ENCODE assay signal across 5 fruit fly cellular contexts in genomic region chr3R:27928984-27929924, dm6.
TF ChIP-seq lines count a peak whose summit lies in the region.

No protein-coding gene starts in this region.

- no peak for TF ChIP-seq CTCF in whole organism, embryonic (GFP tag; optimal IDR thresholded peaks at IDR 0.05; lab: Kevin White, UChicago)

TF ChIP-seq in whole organism, adult, 20 proteins besides CTCF, POLR2A, EP300 and RAD21:
- TF ChIP-seq Mnt (GFP tag; optimal IDR thresholded peaks at IDR 0.05; lab: Kevin White, UChicago) (peak; percentile 10), CG11617 (GFP tag; optimal IDR thresholded peaks at IDR 0.05; lab: Kevin White, UChicago) (peak; percentile 12), CG14711 (tag; optimal IDR thresholded peaks at IDR 0.05; lab: Kevin White, UChicago) (no peak), cnc (optimal IDR thresholded peaks at IDR 0.05; lab: Kevin White, UChicago) (no peak), toe (GFP tag; optimal IDR thresholded peaks at IDR 0.05; lab: Kevin White, UChicago) (no peak), pad (GFP tag; optimal IDR thresholded peaks at IDR 0.05; lab: Kevin White, UChicago) (peak; percentile 9), cic (GFP tag; optimal IDR thresholded peaks at IDR 0.05; lab: Kevin White, UChicago) (peak; percentile 97), CG5204 (GFP tag; optimal IDR thresholded peaks at IDR 0.05; lab: Kevin White, UChicago) (no peak), Hr96 (GFP tag; optimal IDR thresholded peaks at IDR 0.05; lab: Kevin White, UChicago) (peak; percentile 13), tj (GFP tag; optimal IDR thresholded peaks at IDR 0.05; lab: Kevin White, UChicago) (peak; percentile 44)

TF ChIP-seq in whole organism, embryonic, 481 proteins besides CTCF, POLR2A, EP300 and RAD21 (continues in another document):
- TF ChIP-seq Sry-δ (GFP tag; optimal IDR thresholded peaks at IDR 0.05; lab: Kevin White, UChicago): peak; percentile 12
- no peak for TF ChIP-seq Elba2 (GFP tag; optimal IDR thresholded peaks at IDR 0.05; lab: Kevin White, UChicago)
- no peak for TF ChIP-seq CG9932 (GFP tag; IDR thresholded peaks at IDR 0.05; lab: Robert Waterston, UW)
- no peak for TF ChIP-seq knrl (GFP tag; IDR thresholded peaks at IDR 0.05; lab: Robert Waterston, UW; ENCODE audit: partially characterized antibody)
- TF ChIP-seq Dref (GFP tag; IDR thresholded peaks at IDR 0.05; lab: Robert Waterston, UW): peak; percentile 59
- no peak for TF ChIP-seq ac (GFP tag; optimal IDR thresholded peaks at IDR 0.05; lab: Kevin White, UChicago)
- peak; percentile 29 for TF ChIP-seq Myb (GFP tag; optimal IDR thresholded peaks at IDR 0.05; lab: Kevin White, UChicago)
- TF ChIP-seq CG1024 (GFP tag; IDR thresholded peaks at IDR 0.05; lab: Robert Waterston, UW): no peak
- no peak for TF ChIP-seq CG9215 (GFP tag; IDR thresholded peaks at IDR 0.05; lab: Robert Waterston, UW)
- no peak for TF ChIP-seq mld (GFP tag; IDR thresholded peaks at IDR 0.05; lab: Robert Waterston, UW; ENCODE audit: partially characterized antibody)
- TF ChIP-seq CG12155 (GFP tag; optimal IDR thresholded peaks at IDR 0.05; lab: Kevin White, UChicago): no peak
- TF ChIP-seq Bgb (GFP tag; IDR thresholded peaks at IDR 0.05; lab: Robert Waterston, UW; ENCODE audit: partially characterized antibody): 0 out of 2 replicates have a peak, but pooled peaks have one; percentile 12
- peak; percentile 63 for TF ChIP-seq CG34376 (GFP tag; optimal IDR thresholded peaks at IDR 0.05; lab: Kevin White, UChicago)
- peak; percentile 34 for TF ChIP-seq BEAF-32 (GFP tag; optimal IDR thresholded peaks at IDR 0.05; lab: Kevin White, UChicago)
- no peak for TF ChIP-seq cg (GFP tag; optimal IDR thresholded peaks at IDR 0.05; lab: Kevin White, UChicago)
- TF ChIP-seq CG9437 (GFP tag; optimal IDR thresholded peaks at IDR 0.05; lab: Kevin White, UChicago): no peak
- TF ChIP-seq amos (GFP tag; IDR thresholded peaks at IDR 0.05; lab: Robert Waterston, UW; ENCODE audit: partially characterized antibody): 0 out of 2 replicates have a peak, but pooled peaks have one; percentile 9
- 0 out of 2 replicates have a peak, but pooled peaks have one; percentile 16 for TF ChIP-seq unc-4 (GFP tag; IDR thresholded peaks at IDR 0.05; lab: Robert Waterston, UW; ENCODE audit: partially characterized antibody)

TF ChIP-seq in whole organism, prepupa, 60 proteins besides CTCF, POLR2A, EP300 and RAD21:
- peak; percentile 71 for TF ChIP-seq Eip93F (GFP tag; optimal IDR thresholded peaks at IDR 0.05; lab: Kevin White, UChicago)
- TF ChIP-seq CG11762 (GFP tag; optimal IDR thresholded peaks at IDR 0.05; lab: Kevin White, UChicago; ENCODE audit: insufficient read depth): no peak
- TF ChIP-seq Eip78C (GFP tag; lab: Kevin White, UChicago): peak; percentile 13
- TF ChIP-seq CG15336 (GFP tag; IDR thresholded peaks at IDR 0.05; lab: Robert Waterston, UW): no peak
- no peak for TF ChIP-seq spab (GFP tag; optimal IDR thresholded peaks at IDR 0.05; lab: Kevin White, UChicago)
- no peak for TF ChIP-seq CG10669 (GFP tag; optimal IDR thresholded peaks at IDR 0.05; lab: Kevin White, UChicago)
- no peak for TF ChIP-seq fd85E (GFP tag; optimal IDR thresholded peaks at IDR 0.05; lab: Kevin White, UChicago)
- TF ChIP-seq CG4318 (GFP tag; optimal IDR thresholded peaks at IDR 0.05; lab: Kevin White, UChicago): no peak
- no peak for TF ChIP-seq CG10631 (GFP tag; optimal IDR thresholded peaks at IDR 0.05; lab: Kevin White, UChicago)
- no peak for TF ChIP-seq Sox14 (GFP tag; optimal IDR thresholded peaks at IDR 0.05; lab: Kevin White, UChicago)
- peak; percentile 42 for TF ChIP-seq CG16779 (tag; optimal IDR thresholded peaks at IDR 0.05; lab: Kevin White, UChicago)
- peak; percentile 13 for TF ChIP-seq CG6276 (GFP tag; optimal IDR thresholded peaks at IDR 0.05; lab: Kevin White, UChicago)
- no peak for TF ChIP-seq CG6163 (GFP tag; IDR thresholded peaks at IDR 0.05; lab: Robert Waterston, UW)
- no peak for TF ChIP-seq achi (GFP tag; optimal IDR thresholded peaks at IDR 0.05; lab: Kevin White, UChicago)
- TF ChIP-seq ss (GFP tag; optimal IDR thresholded peaks at IDR 0.05; lab: Kevin White, UChicago): peak in 1 of 2 experiments; percentile 16
- no peak for TF ChIP-seq CG11294 (GFP tag; IDR thresholded peaks at IDR 0.05; lab: Robert Waterston, UW)
- no peak for TF ChIP-seq dac (GFP tag; optimal IDR thresholded peaks at IDR 0.05; lab: Kevin White, UChicago)
- TF ChIP-seq CG6854 (GFP tag; optimal IDR thresholded peaks at IDR 0.05; lab: Kevin White, UChicago): peak; percentile 1
- no peak for TF ChIP-seq Lpt (GFP tag; optimal IDR thresholded peaks at IDR 0.05; lab: Kevin White, UChicago)
- TF ChIP-seq vri (GFP tag; optimal IDR thresholded peaks at IDR 0.05; lab: Kevin White, UChicago): peak; percentile 91
- TF ChIP-seq svp (GFP tag; lab: Kevin White, UChicago): peak; percentile 87
- no peak for TF ChIP-seq CG32006 (GFP tag; optimal IDR thresholded peaks at IDR 0.05; lab: Kevin White, UChicago)
- TF ChIP-seq fd59A (GFP tag; optimal IDR thresholded peaks at IDR 0.05; lab: Kevin White, UChicago): no peak

TF ChIP-seq in whole organism, pupa, 21 proteins besides CTCF, POLR2A, EP300 and RAD21:
- TF ChIP-seq CG4496 (GFP tag; IDR thresholded peaks at IDR 0.05; lab: Robert Waterston, UW) (0 out of 3 replicates have a peak, but pooled peaks have one; percentile 18), gl (tag; optimal IDR thresholded peaks at IDR 0.05; lab: Kevin White, UChicago) (peak; percentile 17), EcR (GFP tag; optimal IDR thresholded peaks at IDR 0.05; lab: Kevin White, UChicago) (peak; percentile 58), CG12605 (GFP tag; IDR thresholded peaks at IDR 0.05; lab: Robert Waterston, UW) (no peak), rn (GFP tag; IDR thresholded peaks at IDR 0.05; lab: Robert Waterston, UW) (no peak)

TF ChIP-seq in whole organism, wandering third instar larva, 38 proteins besides CTCF, POLR2A, EP300 and RAD21:
- TF ChIP-seq tai (GFP tag; optimal IDR thresholded peaks at IDR 0.05; lab: Kevin White, UChicago) (no peak), br (GFP tag; optimal IDR thresholded peaks at IDR 0.05; lab: Kevin White, UChicago) (no peak), Hnf4 (GFP tag; optimal IDR thresholded peaks at IDR 0.05; lab: Kevin White, UChicago) (peak; percentile 61), Rel (GFP tag; optimal IDR thresholded peaks at IDR 0.05; lab: Kevin White, UChicago) (no peak), Rel (tag; optimal IDR thresholded peaks at IDR 0.05; lab: Kevin White, UChicago) (peak; percentile 21), h (GFP tag; optimal IDR thresholded peaks at IDR 0.05; lab: Kevin White, UChicago) (peak; percentile 58), GATAd (GFP tag; optimal IDR thresholded peaks at IDR 0.05; lab: Kevin White, UChicago) (no peak), dmrt93B (GFP tag; optimal IDR thresholded peaks at IDR 0.05; lab: Kevin White, UChicago) (no peak), usp (GFP tag; optimal IDR thresholded peaks at IDR 0.05; lab: Kevin White, UChicago) (no peak), CG9705 (GFP tag; optimal IDR thresholded peaks at IDR 0.05; lab: Kevin White, UChicago) (no peak), woc (GFP tag; optimal IDR thresholded peaks at IDR 0.05; lab: Kevin White, UChicago) (no peak), N (GFP tag; optimal IDR thresholded peaks at IDR 0.05; lab: Kevin White, UChicago) (no peak)
